Fruit fly (Drosophila melanogaster): ENCODE data around the gene CG13643.
A peak's percentile ranks its signal among the peaks of the same experiment; 100 is the strongest.

The CG13643 gene

DNA sequence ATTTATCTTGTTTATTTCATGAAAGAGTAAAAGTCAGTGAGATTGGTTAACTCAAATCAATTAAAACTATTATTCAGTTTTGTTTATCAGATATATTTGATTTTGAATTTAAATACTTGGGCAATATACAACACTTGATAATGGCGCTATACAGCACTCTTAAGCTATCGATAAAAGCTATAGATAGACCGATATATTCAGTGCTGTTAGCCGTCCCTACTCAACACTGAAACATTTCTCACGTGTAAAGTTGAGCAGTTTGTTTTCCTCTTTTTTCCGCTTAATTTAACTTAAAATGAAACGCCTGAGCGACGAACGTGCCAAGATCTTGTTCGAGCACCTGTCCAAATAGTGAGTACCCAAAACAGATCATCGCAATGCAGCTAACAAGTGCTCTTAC is 55.4 kb downstream of the CG13643 start, which contains the start of gene CG7006 (continued):
- TF ChIP-seq emc (GFP tag; optimal IDR thresholded peaks at IDR 0.05) (peak; percentile 23), CG10959 (GFP tag; IDR thresholded peaks at IDR 0.05) (no peak; the same call in 1 of the 2 replicates), CG13123 (GFP tag; optimal IDR thresholded peaks at IDR 0.05) (peak; percentile 50), Bdp1 (GFP tag; optimal IDR thresholded peaks at IDR 0.05) (peak; percentile 61), Dll (GFP tag; IDR thresholded peaks at IDR 0.05; ENCODE audit: partially characterized antibody) (peak; percentile 80), zen (tag; optimal IDR thresholded peaks at IDR 0.05) (peak; percentile 37), PHDP (tag; optimal IDR thresholded peaks at IDR 0.05) (no peak), CG32532 (GFP tag; IDR thresholded peaks at IDR 0.05) (peak; percentile 70; the same call in 1 of the 2 replicates), CG7372 (GFP tag; IDR thresholded peaks at IDR 0.05) (peak; percentile 49; the same call in 1 of the 2 replicates), hbn (GFP tag; IDR thresholded peaks at IDR 0.05; ENCODE audit: partially characterized antibody) (peak; percentile 77), nerfin-2 (GFP tag; IDR thresholded peaks at IDR 0.05; ENCODE audit: partially characterized antibody) (0 out of 2 replicates have a peak, but pooled peaks have one; percentile 54), Neu2 (GFP tag; optimal IDR thresholded peaks at IDR 0.05; ENCODE audit: borderline replicate concordance) (no peak), CG15269 (tag; optimal IDR thresholded peaks at IDR 0.05) (no peak), Rfx (GFP tag; IDR thresholded peaks at IDR 0.05) (peak; percentile 93), CG18262 (tag; optimal IDR thresholded peaks at IDR 0.05) (no peak), CG11456 (GFP tag; IDR thresholded peaks at IDR 0.05) (peak; percentile 85), CG10462 (GFP tag; optimal IDR thresholded peaks at IDR 0.05) (no peak), bcd (GFP tag; optimal IDR thresholded peaks at IDR 0.05) (no peak), pros (GFP tag; optimal IDR thresholded peaks at IDR 0.05) (no peak), CG2678 (tag; optimal IDR thresholded peaks at IDR 0.05) (no peak), usp (GFP tag; optimal IDR thresholded peaks at IDR 0.05) (no peak), CG7271 (tag; optimal IDR thresholded peaks at IDR 0.05) (peak; percentile 2), CG11696 (GFP tag; IDR thresholded peaks at IDR 0.05) (no peak), CG5953 (GFP tag; IDR thresholded peaks at IDR 0.05) (no peak), inv (GFP tag; IDR thresholded peaks at IDR 0.05; ENCODE audit: partially characterized antibody) (peak; percentile 69), Med (GFP tag) (peak; percentile 96), Ptx1 (GFP tag; IDR thresholded peaks at IDR 0.05) (peak; percentile 64), CG9437 (GFP tag; optimal IDR thresholded peaks at IDR 0.05) (peak; percentile 26), CG8290 (GFP tag; optimal IDR thresholded peaks at IDR 0.05) (peak; percentile 70), CG8290 (tag; optimal IDR thresholded peaks at IDR 0.05) (no peak), pzg (GFP tag; optimal IDR thresholded peaks at IDR 0.05) (peak; percentile 94), kay (GFP tag; optimal IDR thresholded peaks at IDR 0.05) (peak; percentile 69), CG6854 (GFP tag; optimal IDR thresholded peaks at IDR 0.05) (no peak), CG3838 (GFP tag; optimal IDR thresholded peaks at IDR 0.05) (no peak), row (GFP tag; IDR thresholded peaks at IDR 0.05) (peak; percentile 27; the same call in 1 of the 3 replicates), CG12942 (GFP tag; optimal IDR thresholded peaks at IDR 0.05) (peak; percentile 78), CG15601 (tag; optimal IDR thresholded peaks at IDR 0.05) (no peak), vnd (GFP tag; IDR thresholded peaks at IDR 0.05; ENCODE audit: partially characterized antibody) (peak; percentile 55; the same call in 2 of the 3 replicates), CG10565 (GFP tag; optimal IDR thresholded peaks at IDR 0.05) (no peak), fd102C (GFP tag; optimal IDR thresholded peaks at IDR 0.05) (no peak), GATAe (GFP tag; conservative IDR thresholded peaks at IDR 0.05) (no peak; the same call in 1 of the 2 replicates), TFAM (GFP tag; optimal IDR thresholded peaks at IDR 0.05) (no peak), peb (GFP tag; IDR thresholded peaks at IDR 0.05) (peak; percentile 11; the same call in 1 of the 2 replicates), sug (tag; optimal IDR thresholded peaks at IDR 0.05) (no peak), CG42726 (GFP tag; IDR thresholded peaks at IDR 0.05; ENCODE audit: partially characterized antibody) (peak; percentile 61), en (GFP tag; optimal IDR thresholded peaks at IDR 0.05) (no peak), CG17359 (tag; optimal IDR thresholded peaks at IDR 0.05) (peak; percentile 48), wor (GFP tag; IDR thresholded peaks at IDR 0.05) (no peak), gsb-n (tag; optimal IDR thresholded peaks at IDR 0.05) (no peak), nau (GFP tag; optimal IDR thresholded peaks at IDR 0.05) (no peak), CG4707 (GFP tag; optimal IDR thresholded peaks at IDR 0.05) (no peak)
